Worm (Caenorhabditis elegans): ENCODE data around the gene ceh-82.

DNA sequence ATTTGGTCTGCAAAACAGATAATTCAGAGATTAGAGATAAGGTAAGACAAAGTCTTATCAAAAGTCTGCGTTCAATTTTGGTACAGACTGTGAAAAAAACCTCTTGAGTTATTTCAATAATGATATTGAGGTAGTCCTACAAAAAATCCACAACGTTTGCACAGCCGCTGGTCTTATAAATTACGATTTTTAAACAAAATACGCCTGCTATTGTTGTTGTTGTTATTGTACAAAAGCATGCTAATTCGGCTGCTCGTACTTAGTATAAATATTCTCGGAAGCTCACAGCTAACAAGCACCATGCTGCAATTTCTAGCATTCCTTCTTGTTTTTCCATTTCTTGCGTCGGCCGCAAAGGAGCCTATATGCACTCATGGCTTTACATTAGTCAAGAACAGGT, 12.2 kb downstream of the ceh-82 start, which contains the start of gene clec-19:
- no peak for TF ChIP-seq fkh-10 (GFP tag; optimal IDR thresholded peaks at IDR 0.05)
- no peak for TF ChIP-seq ceh-44 (GFP tag; IDR thresholded peaks at IDR 0.05)
- no peak for TF ChIP-seq snpc-4 (tag; optimal IDR thresholded peaks at IDR 0.05)
- no peak for TF ChIP-seq F49E8.2 (tag; optimal IDR thresholded peaks at IDR 0.05; ENCODE audit: borderline replicate concordance)
- no peak for TF ChIP-seq pqm-1 (tag; optimal IDR thresholded peaks at IDR 0.05)
- TF ChIP-seq daf-8 (GFP tag; IDR thresholded peaks at IDR 0.05) = no peak
- no peak for TF ChIP-seq mep-1 (tag; optimal IDR thresholded peaks at IDR 0.05)
- no peak for TF ChIP-seq fos-1 (tag; optimal IDR thresholded peaks at IDR 0.05)
- TF ChIP-seq unc-39 (tag; optimal IDR thresholded peaks at IDR 0.05) = no peak
- TF ChIP-seq daf-19 (GFP tag; conservative IDR thresholded peaks at IDR 0.05) = no peak

All from whole organism, L4 larva.